Fruit fly (Drosophila melanogaster) whole organism, wandering third instar larva: ENCODE data around the gene CG34291.
A peak's percentile ranks its signal among the peaks of the same experiment; 100 is the strongest.

ENCODE experiments used
- Abd-B ChIP-seq: fragments of >200 bp; optimal IDR thresholded peaks from 2 replicates; lab custom pipeline; 2017; ENCODE audit warnings: missing biosample characterization, missing genetic modification characterization
- CG32264 ChIP-seq: fragments of 200-800 bp; sonication (Bioruptor generic); optimal IDR thresholded peaks from 2 replicates; lab custom pipeline; 2016; ENCODE audit warnings: missing biosample characterization, missing genetic modification characterization
- CG9705 ChIP-seq: fragments of 200-800 bp; sonication (Bioruptor generic); optimal IDR thresholded peaks from 2 replicates; lab custom pipeline; 2018; ENCODE audit warnings: missing biosample characterization, mild to moderate bottlenecking, missing genetic modification characterization
- Dfd ChIP-seq: fragments of >200 bp; optimal IDR thresholded peaks from 2 replicates; lab custom pipeline; 2017; ENCODE audit warnings: missing biosample characterization, missing genetic modification characterization
- Dif ChIP-seq: fragments of 200-275, 200-300 bp; sonication (Bioruptor generic); optimal IDR thresholded peaks from 2 replicates; lab custom pipeline; 2018; ENCODE audit warnings: missing biosample characterization, missing genetic modification characterization; ENCODE audit not compliant: partially characterized antibody
- GATAd ChIP-seq: sonication (Bioruptor generic); optimal IDR thresholded peaks from 2 replicates; lab custom pipeline; 2016; ENCODE audit warnings: missing biosample characterization, missing genetic modification characterization
- HLH106 ChIP-seq: fragments of 200-800 bp; optimal IDR thresholded peaks from 3 replicates; lab custom pipeline; 2019; ENCODE audit warnings: missing biosample characterization, mild to moderate bottlenecking, missing genetic modification characterization, moderate library complexity
- Hnf4 ChIP-seq: fragments of 200-800 bp; sonication (Bioruptor generic); optimal IDR thresholded peaks from 2 replicates; lab custom pipeline; 2016; ENCODE audit warnings: missing biosample characterization, mild to moderate bottlenecking, missing genetic modification characterization
- Hr78 ChIP-seq: fragments of >200 bp; optimal IDR thresholded peaks from 2 replicates; lab custom pipeline; 2017; ENCODE audit warnings: missing biosample characterization, missing genetic modification characterization
- Hr83 ChIP-seq: fragments of 200-300 bp; sonication (Bioruptor generic); optimal IDR thresholded peaks from 2 replicates; lab custom pipeline; 2016; ENCODE audit warnings: missing biosample characterization, mild to moderate bottlenecking, missing genetic modification characterization, moderate library complexity; ENCODE audit not compliant: poor library complexity, severe bottlenecking
- Myc ChIP-seq: fragments of >200 bp; optimal IDR thresholded peaks from 2 replicates; lab custom pipeline; 2017
- N ChIP-seq: fragments of >200 bp; optimal IDR thresholded peaks from 2 replicates; lab custom pipeline; 2018; ENCODE audit warnings: missing biosample characterization, missing external identifiers, missing genetic modification characterization
- OdsH ChIP-seq: fragments of 200-800 bp; sonication (Bioruptor generic); optimal IDR thresholded peaks from 2 replicates; lab custom pipeline; 2016; ENCODE audit warnings: missing biosample characterization, mild to moderate bottlenecking, missing genetic modification characterization
- Rel ChIP-seq, 2 experiments: fragments of 200-800 bp; sonication (Bioruptor generic) in 1 of 2; optimal IDR thresholded peaks; 2 replicates in 1 of 2; 3 replicates in 1 of 2; lab custom pipeline; 2016 to 2019; ENCODE audit warnings: mild to moderate bottlenecking in 2 of 2, missing biosample characterization in 2 of 2, missing genetic modification characterization in 2 of 2, moderate library complexity in 1 of 2
- Vsx2 ChIP-seq: fragments of 200-300, 225-300 bp; sonication (Bioruptor generic); optimal IDR thresholded peaks from 2 replicates; lab custom pipeline; 2018; ENCODE audit warnings: missing biosample characterization, missing genetic modification characterization; ENCODE audit not compliant: partially characterized antibody
- br ChIP-seq: fragments of 200-800 bp; sonication (Bioruptor generic); optimal IDR thresholded peaks from 2 replicates; lab custom pipeline; 2016; ENCODE audit warnings: missing biosample characterization, missing genetic modification characterization
- brk ChIP-seq: fragments of 200-800 bp; sonication (Bioruptor generic); optimal IDR thresholded peaks from 2 replicates; lab custom pipeline; 2016; ENCODE audit warnings: missing biosample characterization, mild to moderate bottlenecking, missing genetic modification characterization
- dmrt93B ChIP-seq: fragments of 200-800 bp; sonication (Bioruptor generic); optimal IDR thresholded peaks from 2 replicates; lab custom pipeline; 2018; ENCODE audit warnings: missing biosample characterization, mild to moderate bottlenecking, missing genetic modification characterization
- ey ChIP-seq: fragments of 200-800 bp; sonication (Bioruptor generic); optimal IDR thresholded peaks from 2 replicates; lab custom pipeline; 2016; ENCODE audit warnings: missing biosample characterization, missing genetic modification characterization
- foxo ChIP-seq, 2 experiments: fragments of 200-800 bp; sonication (Bioruptor generic); optimal IDR thresholded peaks; 2 replicates in 1 of 2; 3 replicates in 1 of 2; lab custom pipeline; 2016 to 2017; ENCODE audit warnings: missing biosample characterization in 2 of 2, missing genetic modification characterization in 2 of 2
- fru ChIP-seq: fragments of 200-800 bp; sonication (Bioruptor generic); optimal IDR thresholded peaks from 3 replicates; lab custom pipeline; 2016; ENCODE audit warnings: missing biosample characterization, mild to moderate bottlenecking, missing genetic modification characterization
- h ChIP-seq: fragments of 200-800 bp; sonication (Bioruptor generic); optimal IDR thresholded peaks from 3 replicates; lab custom pipeline; 2016; ENCODE audit warnings: missing biosample characterization, mild to moderate bottlenecking, missing genetic modification characterization
- jim ChIP-seq: fragments of 175-275, 200-325 bp; sonication (Bioruptor generic); optimal IDR thresholded peaks from 2 replicates; lab custom pipeline; 2016; ENCODE audit warnings: missing biosample characterization, mild to moderate bottlenecking, missing genetic modification characterization
- lola ChIP-seq: fragments of >200 bp; optimal IDR thresholded peaks from 2 replicates; lab custom pipeline; 2017; ENCODE audit warnings: missing biosample characterization, missing genetic modification characterization
- pan ChIP-seq: fragments of >200 bp; optimal IDR thresholded peaks from 2 replicates; lab custom pipeline; 2017
- psq ChIP-seq: fragments of 200-800 bp; sonication (Bioruptor generic); optimal IDR thresholded peaks from 3 replicates; lab custom pipeline; 2017; ENCODE audit warnings: missing biosample characterization, mild to moderate bottlenecking, missing genetic modification characterization, moderate library complexity
- rgr ChIP-seq: fragments of 200-800 bp; sonication (Bioruptor generic); optimal IDR thresholded peaks from 3 replicates; lab custom pipeline; 2016; ENCODE audit warnings: missing biosample characterization, mild to moderate bottlenecking, missing genetic modification characterization
- sage ChIP-seq: fragments of 200-800 bp; sonication (Bioruptor generic); optimal IDR thresholded peaks from 2 replicates; lab custom pipeline; 2016; ENCODE audit warnings: missing biosample characterization, mild to moderate bottlenecking, missing genetic modification characterization
- usp ChIP-seq: fragments of >200 bp; optimal IDR thresholded peaks from 2 replicates; lab custom pipeline; 2017; ENCODE audit warnings: missing biosample characterization, missing genetic modification characterization
- woc ChIP-seq: sonication (Bioruptor generic); optimal IDR thresholded peaks from 2 replicates; lab custom pipeline; 2016; ENCODE audit warnings: missing biosample characterization, mild to moderate bottlenecking, missing genetic modification characterization

Gene CG34291

DNA sequence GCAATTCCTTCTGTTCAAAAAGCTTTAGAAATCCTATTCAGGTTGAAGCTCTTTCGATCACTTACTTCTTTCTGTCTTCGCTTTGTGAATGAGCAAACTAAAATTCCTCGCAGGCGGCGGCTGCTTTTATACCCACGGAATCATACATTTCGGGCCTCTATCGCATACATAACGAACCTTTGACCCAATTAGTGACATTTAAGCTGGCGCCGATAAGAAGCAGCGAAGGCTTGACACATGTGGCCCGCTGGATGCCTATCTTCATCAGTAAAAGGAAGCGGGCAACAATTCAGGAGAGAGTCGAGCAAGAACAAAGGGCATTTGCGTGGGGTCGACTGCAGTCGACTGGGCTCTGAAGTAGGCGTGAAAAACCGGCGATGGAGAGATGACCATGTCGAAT lies at the start of gene CG34291:
TSS of gene CG34291 (minus strand) at position 101 of the 400 bp plus-strand sequence.
- TF ChIP-seq Hnf4 (GFP tag; lab: Kevin White, UChicago) (no peak), Vsx2 (GFP tag; lab: Kevin White, UChicago) (no peak), fru (no peak), Rel (GFP tag; optimal IDR thresholded peaks at IDR 0.05; lab: Kevin White, UChicago) (no peak), Rel (tag; optimal IDR thresholded peaks at IDR 0.05; lab: Kevin White, UChicago) (no peak), Hr78 (GFP tag; lab: Kevin White, UChicago) (no peak), Abd-B (no peak), foxo (GFP tag; optimal IDR thresholded peaks at IDR 0.05; lab: Kevin White, UChicago) (no peak), N (GFP tag; lab: Kevin White, UChicago) (no peak), Myc (lab: Kevin White, UChicago) (no peak), jim (GFP tag; lab: Kevin White, UChicago) (no peak)

DNA sequence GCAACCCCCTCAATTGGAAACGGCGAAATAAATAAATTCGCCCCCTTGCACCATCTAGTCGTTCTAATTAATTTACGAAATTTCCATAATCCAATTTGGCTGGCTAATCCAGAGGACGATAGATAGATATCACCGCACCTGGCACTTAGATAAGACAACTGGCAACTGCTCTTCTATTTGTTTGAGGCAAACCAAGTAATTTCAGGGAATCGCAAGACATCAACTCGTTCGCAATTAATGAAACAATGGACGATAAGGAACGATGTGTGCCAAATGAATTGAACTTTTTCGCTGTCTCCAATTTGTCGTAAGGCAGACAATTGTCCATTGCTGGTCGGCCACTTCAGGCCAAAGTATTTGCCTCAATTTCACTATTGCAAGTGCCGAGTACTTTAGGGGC lies 39.5 kb upstream of the CG34291 start:
- no peak for TF ChIP-seq brk (GFP tag; lab: Kevin White, UChicago)
- no peak for TF ChIP-seq sage (GFP tag; lab: Kevin White, UChicago)
- no peak for TF ChIP-seq dmrt93B
- TF ChIP-seq, all 38 proteins: peak for 0

DNA sequence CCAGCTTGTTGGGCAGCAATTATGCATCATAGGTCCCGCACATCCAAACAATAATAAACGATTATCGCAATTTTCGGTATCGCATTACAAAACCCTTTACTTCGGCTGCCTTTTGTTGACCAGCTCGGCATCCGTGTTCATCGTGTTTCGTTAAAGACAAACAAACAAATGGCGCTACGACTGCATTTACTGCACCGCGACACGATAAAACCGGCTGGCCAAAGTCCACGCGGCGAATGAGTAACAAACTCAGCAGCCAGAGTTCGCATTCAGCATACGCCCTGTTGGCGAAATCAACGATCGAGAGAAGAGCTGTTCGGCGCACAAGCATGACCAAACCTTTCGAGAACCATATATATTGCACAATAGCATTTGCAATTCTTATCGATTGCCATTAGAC lies 38.8 kb upstream of the CG34291 start:
- TF ChIP-seq Hnf4 (GFP tag; lab: Kevin White, UChicago): peak; percentile 21
- no peak for TF ChIP-seq dmrt93B
- no peak for TF ChIP-seq ey
- TF ChIP-seq HLH106: no peak

DNA sequence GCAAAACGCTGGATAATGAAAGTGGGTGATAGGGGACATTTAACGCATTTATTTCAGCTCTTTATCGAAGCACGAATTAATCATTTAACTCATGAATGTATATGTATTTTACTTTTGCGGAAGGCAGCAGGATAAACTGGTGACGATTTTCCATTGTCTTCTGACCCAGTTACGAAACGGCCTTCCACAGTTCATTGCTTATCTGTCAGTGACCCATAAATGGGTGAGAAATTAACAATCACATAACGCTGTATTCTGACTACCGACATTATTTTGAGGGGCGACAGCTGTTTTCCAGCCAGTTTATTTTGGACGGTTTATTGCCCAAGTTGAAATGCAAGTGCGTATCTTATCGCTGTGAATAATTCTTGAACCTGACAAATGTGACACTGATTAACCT lies 38.0 kb upstream of the CG34291 start:
- TF ChIP-seq pan (lab: Kevin White, UChicago) (no peak), h (GFP tag; lab: Kevin White, UChicago) (no peak), OdsH (no peak), brk (GFP tag; lab: Kevin White, UChicago) (no peak), Hr78 (GFP tag; lab: Kevin White, UChicago) (no peak), Vsx2 (GFP tag; lab: Kevin White, UChicago) (no peak), br (GFP tag; lab: Kevin White, UChicago) (no peak), psq (GFP tag; lab: Kevin White, UChicago) (no peak), ey (no peak)
- TF ChIP-seq, all 38 proteins: peak for 0

DNA sequence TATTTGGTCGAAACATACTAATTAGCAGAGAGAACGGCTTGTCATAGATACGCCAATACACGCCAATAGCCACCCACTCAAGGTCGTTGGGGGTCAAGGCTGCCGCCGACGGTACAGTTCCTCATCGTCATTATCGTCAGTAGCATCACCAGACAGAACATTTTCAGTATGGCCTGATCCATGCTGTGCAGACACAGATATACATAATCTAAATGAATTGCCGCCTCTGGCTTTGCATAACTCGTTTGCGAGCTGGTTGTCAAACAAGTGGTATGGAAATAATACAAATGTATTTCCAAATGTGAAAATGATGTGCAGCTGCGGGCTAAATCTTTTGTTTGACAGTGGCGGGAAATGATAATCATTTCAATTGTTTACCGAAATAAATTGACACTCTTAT lies 37.6 kb upstream of the CG34291 start:
- TF ChIP-seq Dfd (GFP tag; lab: Kevin White, UChicago) (no peak), CG9705 (GFP tag; lab: Kevin White, UChicago) (no peak), Hnf4 (GFP tag; lab: Kevin White, UChicago) (no peak), ey (no peak), Rel (GFP tag; optimal IDR thresholded peaks at IDR 0.05; lab: Kevin White, UChicago) (no peak), Rel (tag; optimal IDR thresholded peaks at IDR 0.05; lab: Kevin White, UChicago) (no peak), Hr78 (GFP tag; lab: Kevin White, UChicago) (no peak), pan (lab: Kevin White, UChicago) (no peak), Vsx2 (GFP tag; lab: Kevin White, UChicago) (no peak), woc (no peak), psq (GFP tag; lab: Kevin White, UChicago) (no peak), rgr (no peak), usp (GFP tag; lab: Kevin White, UChicago) (no peak), dmrt93B (no peak), lola (GFP tag; lab: Kevin White, UChicago) (no peak), brk (GFP tag; lab: Kevin White, UChicago) (no peak), N (GFP tag; lab: Kevin White, UChicago) (no peak)

DNA sequence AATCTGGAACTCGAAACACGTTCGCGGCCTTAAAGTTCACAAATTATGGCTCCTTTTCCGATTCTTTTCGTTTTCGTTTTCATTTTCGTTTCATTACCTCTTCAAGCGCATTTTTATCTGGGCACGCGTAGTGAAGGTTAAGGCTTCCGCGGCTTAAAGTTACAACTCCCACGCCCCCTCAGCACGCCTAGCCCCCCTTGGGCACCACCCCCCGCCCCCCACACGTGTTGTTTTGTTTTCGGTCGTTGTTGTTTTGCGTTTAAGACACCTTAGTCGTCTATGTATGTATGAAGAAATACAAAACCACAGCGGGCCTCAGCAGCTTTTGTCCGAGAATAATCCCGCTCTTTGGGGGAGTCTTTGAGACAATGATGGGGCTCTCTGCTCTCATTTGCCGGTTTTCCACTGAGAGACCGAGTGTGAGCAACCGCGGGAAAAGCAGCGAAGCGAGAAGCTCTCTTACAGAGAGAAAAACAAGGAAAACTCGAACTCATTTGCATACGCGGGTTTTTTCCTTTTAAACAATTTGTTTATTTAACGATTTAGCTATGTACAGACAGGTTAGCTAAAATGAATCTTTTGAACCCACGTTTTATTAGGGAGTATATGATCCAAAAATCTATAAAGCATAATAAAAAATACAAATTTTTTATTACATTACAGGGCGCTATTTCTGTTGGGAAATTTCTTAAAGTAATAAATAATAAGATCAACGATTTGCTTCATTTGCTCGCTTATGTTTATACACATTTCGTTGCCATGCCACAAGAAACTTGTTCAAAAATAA lies 36.8 kb upstream of the CG34291 start:
- TF ChIP-seq Rel (GFP tag; optimal IDR thresholded peaks at IDR 0.05; lab: Kevin White, UChicago) (no peak), Rel (tag; optimal IDR thresholded peaks at IDR 0.05; lab: Kevin White, UChicago) (no peak), psq (GFP tag; lab: Kevin White, UChicago) (no peak), Hnf4 (GFP tag; lab: Kevin White, UChicago) (no peak), CG9705 (GFP tag; lab: Kevin White, UChicago) (no peak), N (GFP tag; lab: Kevin White, UChicago) (no peak), Dif (GFP tag; lab: Kevin White, UChicago) (no peak), CG32264 (GFP tag; lab: Kevin White, UChicago) (no peak), GATAd (GFP tag; lab: Kevin White, UChicago) (no peak), jim (GFP tag; lab: Kevin White, UChicago) (no peak), Dfd (GFP tag; lab: Kevin White, UChicago) (no peak), OdsH (no peak), sage (GFP tag; lab: Kevin White, UChicago) (no peak), Myc (lab: Kevin White, UChicago) (no peak), usp (GFP tag; lab: Kevin White, UChicago) (no peak), brk (GFP tag; lab: Kevin White, UChicago) (no peak), Hr83 (GFP tag; lab: Kevin White, UChicago) (no peak), woc (no peak)
